Worm (Caenorhabditis elegans) whole organism, young adult: Measurements from ENCODE around the gene Y37D8A.25.

Source experiments
- dpl-1 ChIP-seq: fragments of 150-350 bp; optimal IDR thresholded peaks from 2 replicates; lab custom pipeline; 2014; ENCODE audit warnings: missing biosample characterization, missing genetic modification reagents, missing genetic modification characterization
- ets-4 ChIP-seq: fragments of 200-800 bp; sonication (Bioruptor generic); optimal IDR thresholded peaks from 2 replicates; lab custom pipeline; 2018; ENCODE audit warnings: mild to moderate bottlenecking, missing genetic modification characterization, missing compliant biosample characterization
- gei-17 ChIP-seq: fragments of 200-800 bp; sonication (Bioruptor generic); optimal IDR thresholded peaks from 2 replicates; lab custom pipeline; 2018; ENCODE audit warnings: mild to moderate bottlenecking, missing genetic modification characterization, missing compliant biosample characterization
- lin-26 ChIP-seq: fragments of 200-800 bp; sonication (Bioruptor generic); IDR thresholded peaks from 2 replicates; pipeline ENCODE4 v1.3.6; 2022; ENCODE audit warnings: missing genetic modification reagents, missing genetic modification characterization, missing compliant biosample characterization
- tbp1 ChIP-seq: fragments of 200-800 bp; sonication (Bioruptor generic); optimal IDR thresholded peaks from 2 replicates; lab custom pipeline; 2018; ENCODE audit warnings: mild to moderate bottlenecking, missing genetic modification characterization, missing compliant biosample characterization
- unc-62 ChIP-seq: fragments of 150-350 bp; optimal IDR thresholded peaks from 2 replicates; lab custom pipeline; 2014; ENCODE audit warnings: missing biosample characterization, missing genetic modification reagents, missing genetic modification characterization
- xnd-1 ChIP-seq: sonication (generic microtip); optimal IDR thresholded peaks from 2 replicates; lab custom pipeline; 2016; ENCODE audit warnings: missing genotype, missing genetic modification reagents, missing genetic modification characterization, missing compliant biosample characterization

DNA sequence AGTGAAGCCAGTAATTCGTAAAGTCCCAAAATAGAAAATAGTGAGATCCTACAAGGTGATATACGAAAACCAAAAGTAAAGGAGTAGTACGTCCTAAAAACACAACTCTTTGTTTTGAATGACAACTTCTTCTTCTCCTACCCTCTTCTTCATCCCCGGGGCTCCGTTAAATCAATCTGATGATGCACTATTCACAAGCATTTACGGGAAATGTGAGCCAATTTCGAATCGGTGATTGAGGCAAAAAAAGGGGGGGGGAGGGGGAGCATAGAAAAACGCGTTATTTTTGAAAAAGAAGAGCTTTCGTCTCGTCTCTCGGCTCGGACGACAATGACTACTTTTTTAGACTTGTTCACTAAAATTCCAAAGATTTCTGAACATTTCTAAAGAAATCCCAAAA, 36.2 kb downstream of the Y37D8A.25 start:
- TF ChIP-seq gei-17 (GFP tag; lab: Kevin White, UChicago) (no peak), xnd-1 (tag; lab: Kevin White, UChicago) (no peak), ets-4 (no peak), unc-62 (no peak), lin-26 (GFP tag; lab: Robert Waterston, UW) (no peak), dpl-1 (GFP tag; lab: Kevin White, UChicago) (no peak), tbp1 (GFP tag; lab: Kevin White, UChicago) (no peak)
